Worm (Caenorhabditis elegans): ENCODE results near the gene F59H6.15.
"Not testable (repeated sequence)": the region's sequence is repeated elsewhere in the genome, so short reads cannot be mapped to it uniquely, and the experiment has no call there.

DNA sequence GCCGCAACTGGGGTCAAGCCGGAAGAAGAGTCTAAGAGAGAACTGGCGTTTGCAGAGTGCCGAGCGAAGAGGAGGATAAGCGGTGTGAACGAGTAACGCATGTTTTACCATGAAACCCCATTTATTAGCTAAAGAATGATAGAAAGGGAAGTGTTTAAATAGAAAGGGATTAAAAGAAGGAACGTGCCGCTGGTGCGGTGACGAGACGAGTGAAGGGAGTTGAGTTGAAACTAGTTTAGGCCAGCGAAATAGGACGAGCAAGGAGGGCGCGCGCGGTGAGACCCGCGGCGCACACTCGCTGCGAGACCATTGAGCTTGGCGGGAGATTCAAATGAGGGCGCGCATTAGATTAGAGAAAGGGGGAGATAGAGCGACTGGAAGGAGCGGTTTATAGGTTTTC lies 33.8 kb downstream of the F59H6.15 start, which contains the start of gene math-1:
- TF ChIP-seq pha-4 (tag; optimal IDR thresholded peaks at IDR 0.05); nhr-120 (GFP tag; IDR thresholded peaks at IDR 0.05); him-1 (tag; optimal IDR thresholded peaks at IDR 0.05); F55B11.4 (tag; optimal IDR thresholded peaks at IDR 0.05; ENCODE audit: borderline replicate concordance, insufficient read depth); unc-62 (GFP tag; optimal IDR thresholded peaks at IDR 0.05); Y95B8A.8 (GFP tag; IDR thresholded peaks at IDR 0.05); zim-3 (tag; optimal IDR thresholded peaks at IDR 0.05); snpc-1.1 (tag; optimal IDR thresholded peaks at IDR 0.05; ENCODE audit: insufficient read depth): not testable (repeated sequence)
